Worm (Caenorhabditis elegans) whole organism, L2 larva: ENCODE measurements around the gene irg-4.

Source experiments
- C34F6.9 ChIP-seq: fragments of 150-350 bp; optimal IDR thresholded peaks from 2 replicates; lab custom pipeline; 2014; ENCODE audit warnings: missing biosample characterization, missing genetic modification characterization
- Y55F3AM.14 ChIP-seq: fragments of 200-800 bp; sonication (Bioruptor generic); optimal IDR thresholded peaks from 2 replicates; lab custom pipeline; 2018; ENCODE audit warnings: mild to moderate bottlenecking, missing genetic modification characterization, missing compliant biosample characterization
- ZK546.5 ChIP-seq: sonication (generic microtip); optimal IDR thresholded peaks from 2 replicates; lab custom pipeline; 2017; ENCODE audit warnings: missing biosample characterization, missing genetic modification characterization
- blmp-1 ChIP-seq: sonication (generic microtip); optimal IDR thresholded peaks from 2 replicates; lab custom pipeline; 2017; ENCODE audit warnings: missing genetic modification characterization, mild to moderate bottlenecking, missing compliant biosample characterization, antibody characterized with exemption, moderate library complexity; ENCODE audit not compliant: insufficient read depth
- ceh-16 ChIP-seq: fragments of 150-350 bp; optimal IDR thresholded peaks from 2 replicates; lab custom pipeline; 2014; ENCODE audit warnings: missing biosample characterization, missing genetic modification characterization
- dmd-4 ChIP-seq: sonication (generic microtip); optimal IDR thresholded peaks from 2 replicates; lab custom pipeline; 2017; ENCODE audit warnings: missing biosample characterization, missing genetic modification characterization
- egl-27 ChIP-seq: sonication (generic microtip); optimal IDR thresholded peaks from 3 replicates; lab custom pipeline; 2017; ENCODE audit warnings: missing biosample characterization, missing genetic modification reagents, missing genetic modification characterization
- elt-3 ChIP-seq: sonication (generic microtip); optimal IDR thresholded peaks from 2 replicates; lab custom pipeline; 2017; ENCODE audit warnings: missing biosample characterization, missing genetic modification characterization
- fos-1 ChIP-seq: fragments of 150-350 bp; optimal IDR thresholded peaks from 2 replicates; lab custom pipeline; 2014; ENCODE audit warnings: missing biosample characterization, missing genetic modification characterization
- gmeb-1 ChIP-seq: fragments of 150-350 bp; optimal IDR thresholded peaks from 2 replicates; lab custom pipeline; 2014; ENCODE audit warnings: missing biosample characterization, missing genetic modification characterization
- lin-11 ChIP-seq: fragments of 150-350 bp; sonication (generic microtip); optimal IDR thresholded peaks from 2 replicates; lab custom pipeline; 2014; ENCODE audit warnings: missing biosample characterization, missing genetic modification characterization, inconsistent platforms, mixed read lengths
- lin-13 ChIP-seq: fragments of 150-350 bp; optimal IDR thresholded peaks from 2 replicates; lab custom pipeline; 2014; ENCODE audit warnings: missing biosample characterization, missing genetic modification reagents, missing genetic modification characterization
- lin-39 ChIP-seq: fragments of 150-350 bp; optimal IDR thresholded peaks from 2 replicates; lab custom pipeline; 2014; ENCODE audit warnings: missing biosample characterization, missing genetic modification reagents, missing genetic modification characterization
- lsy-2 ChIP-seq, 2 experiments: fragments of 150-350 bp in 1 of 2; sonication (generic microtip) in 1 of 2; optimal IDR thresholded peaks; 2 replicates each; lab custom pipeline; 2014 to 2017; ENCODE audit warnings: missing biosample characterization in 2 of 2, missing genetic modification characterization in 2 of 2
- mab-5 ChIP-seq: fragments of 150-350 bp; optimal IDR thresholded peaks from 2 replicates; lab custom pipeline; 2014; ENCODE audit warnings: missing biosample characterization, missing genetic modification characterization
- mdl-1 ChIP-seq, 2 experiments: fragments of 150-350 bp in 1 of 2; sonication (generic microtip) in 1 of 2; optimal IDR thresholded peaks; 2 replicates each; lab custom pipeline; 2017; ENCODE audit warnings: missing biosample characterization in 2 of 2, missing genetic modification characterization in 2 of 2
- nhr-10 ChIP-seq: sonication (generic microtip); optimal IDR thresholded peaks from 2 replicates; lab custom pipeline; 2017; ENCODE audit warnings: missing biosample characterization, missing genetic modification characterization
- nhr-12 ChIP-seq: fragments of 150-350 bp; optimal IDR thresholded peaks from 2 replicates; lab custom pipeline; 2014; ENCODE audit warnings: missing biosample characterization, missing genetic modification characterization
- nhr-129 ChIP-seq: fragments of 150-350 bp; optimal IDR thresholded peaks from 2 replicates; lab custom pipeline; 2014; ENCODE audit warnings: missing biosample characterization, missing genetic modification characterization
- nhr-21 ChIP-seq: fragments of 150-350 bp; optimal IDR thresholded peaks from 2 replicates; lab custom pipeline; 2014; ENCODE audit warnings: missing biosample characterization, missing genetic modification characterization
- nhr-23 ChIP-seq: fragments of 150-350 bp; optimal IDR thresholded peaks from 2 replicates; lab custom pipeline; 2014; ENCODE audit warnings: missing biosample characterization, missing genetic modification reagents, missing genetic modification characterization
- nhr-237 ChIP-seq: fragments of 150-350 bp; optimal IDR thresholded peaks from 2 replicates; lab custom pipeline; 2014; ENCODE audit warnings: missing biosample characterization, missing genetic modification characterization
- nhr-25 ChIP-seq: fragments of 150-350 bp; sonication (generic microtip); optimal IDR thresholded peaks from 3 replicates; lab custom pipeline; 2014; ENCODE audit warnings: missing biosample characterization, missing genetic modification characterization
- nhr-6 ChIP-seq: fragments of 150-350 bp; optimal IDR thresholded peaks from 2 replicates; lab custom pipeline; 2014; ENCODE audit warnings: missing biosample characterization, missing genetic modification characterization
- nhr-77 ChIP-seq: fragments of 150-350 bp; optimal IDR thresholded peaks from 2 replicates; lab custom pipeline; 2014; ENCODE audit warnings: missing biosample characterization, missing genetic modification characterization
- sem-4 ChIP-seq: fragments of 150-350 bp; optimal IDR thresholded peaks from 2 replicates; lab custom pipeline; 2014; ENCODE audit warnings: missing biosample characterization, missing genetic modification reagents, missing genetic modification characterization
- skn-1 ChIP-seq: sonication (generic microtip); optimal IDR thresholded peaks from 2 replicates; lab custom pipeline; 2017; ENCODE audit warnings: missing biosample characterization, missing genetic modification characterization
- sma-3 ChIP-seq: sonication (generic microtip); optimal IDR thresholded peaks from 2 replicates; lab custom pipeline; 2016; ENCODE audit warnings: missing genetic modification reagents, missing genetic modification characterization, missing compliant biosample characterization
- sma-9 ChIP-seq, 2 experiments: fragments of 150-350 bp in 1 of 2; sonication (generic microtip) in 1 of 2; optimal IDR thresholded peaks; 2 replicates each; lab custom pipeline; 2014 to 2016; ENCODE audit warnings: missing genetic modification characterization in 2 of 2, mild to moderate bottlenecking in 1 of 2, missing biosample characterization in 1 of 2, missing compliant biosample characterization in 1 of 2, missing genetic modification reagents in 1 of 2, moderate library complexity in 1 of 2
- snpc-4 ChIP-seq: fragments of 150-350 bp; optimal IDR thresholded peaks from 2 replicates; lab custom pipeline; 2014; ENCODE audit warnings: missing biosample characterization, missing genetic modification characterization
- unc-39 ChIP-seq: fragments of 150-350 bp; optimal IDR thresholded peaks from 2 replicates; lab custom pipeline; 2014; ENCODE audit warnings: missing biosample characterization, missing genetic modification characterization
- unc-55 ChIP-seq: fragments of 150-350 bp; sonication (generic microtip); optimal IDR thresholded peaks from 3 replicates; lab custom pipeline; 2014; ENCODE audit warnings: missing biosample characterization, missing genetic modification reagents, missing genetic modification characterization
- ztf-1 ChIP-seq: fragments of 200-800 bp; sonication (Bioruptor generic); conservative IDR thresholded peaks from 2 replicates; pipeline ENCODE4 v1.3.6; 2022; ENCODE audit warnings: missing genetic modification characterization, missing compliant biosample characterization
- ztf-11 ChIP-seq: sonication (generic microtip); optimal IDR thresholded peaks from 2 replicates; lab custom pipeline; 2017; ENCODE audit warnings: missing biosample characterization, missing genetic modification characterization
- ztf-4 ChIP-seq: fragments of 150-350 bp; optimal IDR thresholded peaks from 2 replicates; lab custom pipeline; 2014; ENCODE audit warnings: missing biosample characterization, missing genetic modification characterization

Gene irg-4

ce11 chrIV:12391003-12391637 is 44.5 kb upstream of the irg-4 start, which contains the start of the genes rps-23 and dpm-3 (continued):
- TF ChIP-seq ztf-11 (tag; lab: Kevin White, UChicago), result no peak

- TF ChIP-seq sma-9 (GFP tag; optimal IDR thresholded peaks at IDR 0.05; lab: Kevin White, UChicago), result peak; percentile 13
- no peak for TF ChIP-seq sma-9 (tag; optimal IDR thresholded peaks at IDR 0.05; lab: Kevin White, UChicago)
- TF ChIP-seq fos-1, result peak; percentile 65
- no peak for TF ChIP-seq ztf-1
- peak; percentile 89 for TF ChIP-seq nhr-129 (tag; lab: Kevin White, UChicago)
- peak; percentile 59 for TF ChIP-seq nhr-21 (tag; lab: Kevin White, UChicago)
- TF ChIP-seq ceh-16, result no peak
- no peak for TF ChIP-seq lin-39 (tag; lab: Kevin White, UChicago)
- peak; percentile 77 for TF ChIP-seq blmp-1 (tag; lab: Kevin White, UChicago)
- TF ChIP-seq Y55F3AM.14, result no peak
- TF ChIP-seq C34F6.9 (tag; lab: Kevin White, UChicago), result peak; percentile 15
- peak; percentile 15 for TF ChIP-seq sma-3
- TF ChIP-seq lsy-2 (tag; optimal IDR thresholded peaks at IDR 0.05; lab: Kevin White, UChicago), result peak in 1 of 2 experiments; percentile 61
- peak; percentile 82 for TF ChIP-seq nhr-25 (tag; lab: Kevin White, UChicago)
- TF ChIP-seq sem-4 (tag; lab: Kevin White, UChicago), result peak; percentile 60
- TF ChIP-seq, all 48 proteins: peak for 10
Observed at ce11 chrIV:12396645-12397258, 38.9 kb upstream of the irg-4 start.

DNA sequence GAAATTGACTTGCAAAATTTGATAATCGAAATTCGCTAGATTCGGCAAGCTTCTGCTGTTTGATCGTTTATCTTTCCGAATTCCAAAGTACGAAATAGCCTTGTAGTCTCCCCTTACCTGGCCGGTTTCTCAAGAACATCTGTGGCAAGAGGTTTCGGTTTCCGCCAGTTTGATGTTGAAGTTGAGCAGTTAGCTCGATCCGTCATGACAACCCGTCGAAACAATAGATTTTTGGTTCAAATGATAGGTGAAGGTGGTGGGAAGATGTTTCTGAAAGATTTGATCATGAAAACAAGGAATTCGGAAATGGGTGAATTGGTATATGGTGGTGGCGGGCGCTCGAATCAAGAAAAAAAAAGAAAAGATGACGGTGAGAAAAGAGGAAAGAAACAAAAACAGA is 37.2 kb upstream of the irg-4 start, which contains the start of gene acs-20:
acs-20 (minus strand) TSS at position 270 of the 400 bp plus-strand sequence.
- no peak for TF ChIP-seq lin-39 (tag; lab: Kevin White, UChicago)
- no peak for TF ChIP-seq mab-5 (tag; lab: Kevin White, UChicago)
- TF ChIP-seq nhr-12 (tag; lab: Kevin White, UChicago), result no peak
- TF ChIP-seq nhr-10, result no peak
- TF ChIP-seq snpc-4, result no peak
- TF ChIP-seq nhr-21 (tag; lab: Kevin White, UChicago), result no peak
- TF ChIP-seq egl-27 (tag; lab: Kevin White, UChicago), result no peak
- no peak for TF ChIP-seq skn-1
- no peak for TF ChIP-seq blmp-1 (tag; lab: Kevin White, UChicago)
- TF ChIP-seq Y55F3AM.14, result no peak
- no peak for TF ChIP-seq mdl-1 (tag; optimal IDR thresholded peaks at IDR 0.05; lab: Kevin White, UChicago)
- TF ChIP-seq unc-39 (tag; lab: Kevin White, UChicago), result no peak
- no peak for TF ChIP-seq lin-13 (GFP tag; lab: Kevin White, UChicago)
- no peak for TF ChIP-seq sma-9 (GFP tag; optimal IDR thresholded peaks at IDR 0.05; lab: Kevin White, UChicago)
- TF ChIP-seq sma-9 (tag; optimal IDR thresholded peaks at IDR 0.05; lab: Kevin White, UChicago), result no peak
- no peak for TF ChIP-seq lin-11 (tag; lab: Kevin White, UChicago)
- TF ChIP-seq fos-1, result no peak
- no peak for TF ChIP-seq gmeb-1
- no peak for TF ChIP-seq dmd-4 (tag; lab: Kevin White, UChicago)
- no peak for TF ChIP-seq ztf-4 (tag; lab: Kevin White, UChicago)

DNA sequence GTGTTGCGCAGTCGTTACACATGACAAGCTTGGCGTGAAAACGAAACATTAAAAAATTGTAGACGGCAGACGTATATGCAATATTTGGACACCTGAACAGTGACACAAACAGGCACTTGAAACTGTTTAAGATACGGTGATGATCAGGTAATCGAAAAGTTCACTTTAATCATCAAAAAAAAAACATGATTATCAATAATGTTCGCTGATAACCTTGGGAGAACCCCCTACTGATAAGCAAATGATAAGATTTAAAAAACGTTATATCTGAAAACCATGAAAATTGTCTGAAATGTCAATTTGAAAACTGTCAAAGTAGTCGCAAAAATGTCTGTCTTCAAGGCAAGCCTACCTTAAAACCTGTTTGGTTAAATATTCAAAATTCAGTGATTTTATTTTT is 35.6 kb upstream of the irg-4 start:
- TF ChIP-seq nhr-25 (tag; lab: Kevin White, UChicago) (no peak), nhr-77 (tag; lab: Kevin White, UChicago) (no peak), fos-1 (peak; percentile 52)

ce11 chrIV:12403440-12403839 is 32.2 kb upstream of the irg-4 start:
- no peak for TF ChIP-seq nhr-6
- TF ChIP-seq nhr-237 (tag; lab: Kevin White, UChicago), result no peak
- no peak for TF ChIP-seq dmd-4 (tag; lab: Kevin White, UChicago)
- no peak for TF ChIP-seq lsy-2 (tag; optimal IDR thresholded peaks at IDR 0.05; lab: Kevin White, UChicago)
- no peak for TF ChIP-seq sma-9 (GFP tag; optimal IDR thresholded peaks at IDR 0.05; lab: Kevin White, UChicago)
- no peak for TF ChIP-seq sma-9 (tag; optimal IDR thresholded peaks at IDR 0.05; lab: Kevin White, UChicago)
- TF ChIP-seq nhr-23 (tag; lab: Kevin White, UChicago), result no peak
- peak; percentile 74 for TF ChIP-seq nhr-21 (tag; lab: Kevin White, UChicago)
- no peak for TF ChIP-seq ztf-1
- TF ChIP-seq ZK546.5 (tag; lab: Kevin White, UChicago), result no peak
- no peak for TF ChIP-seq C34F6.9 (tag; lab: Kevin White, UChicago)
- no peak for TF ChIP-seq unc-39 (tag; lab: Kevin White, UChicago)
- no peak for TF ChIP-seq unc-55 (GFP tag; lab: Kevin White, UChicago)
- TF ChIP-seq nhr-129 (tag; lab: Kevin White, UChicago), result peak; percentile 24
- no peak for TF ChIP-seq elt-3 (tag; lab: Kevin White, UChicago)
- peak; percentile 36 for TF ChIP-seq nhr-25 (tag; lab: Kevin White, UChicago)
- TF ChIP-seq sma-3, result no peak
- peak; percentile 14 for TF ChIP-seq blmp-1 (tag; lab: Kevin White, UChicago)
- TF ChIP-seq mab-5 (tag; lab: Kevin White, UChicago), result no peak
- TF ChIP-seq, all 48 proteins: peak for 4
